Worm (Caenorhabditis elegans) whole organism, L3 larva: ENCODE measurements around the gene C17E7.9.
A peak's percentile ranks its signal among the peaks of the same experiment; 100 is the strongest.

Experiments used
- ZK546.5 ChIP-seq: sonication (generic microtip); optimal IDR thresholded peaks from 2 replicates; lab custom pipeline; 2017; ENCODE audit warnings: missing biosample characterization, missing genetic modification characterization
- aly-2 ChIP-seq: fragments of 150-350 bp; optimal IDR thresholded peaks from 2 replicates; lab custom pipeline; 2014; ENCODE audit warnings: missing biosample characterization, missing genetic modification characterization
- ceh-28 ChIP-seq: fragments of 150-350 bp; optimal IDR thresholded peaks from 2 replicates; lab custom pipeline; 2014; ENCODE audit warnings: missing biosample characterization, missing genetic modification reagents, missing genetic modification characterization
- ceh-82 ChIP-seq: fragments of 150-350 bp; optimal IDR thresholded peaks from 2 replicates; lab custom pipeline; 2014; ENCODE audit warnings: missing biosample characterization, missing genetic modification characterization
- daf-12 ChIP-seq: fragments of 150-350 bp; optimal IDR thresholded peaks from 2 replicates; lab custom pipeline; 2014; ENCODE audit warnings: missing biosample characterization, missing genetic modification reagents, missing genetic modification characterization
- egl-27 ChIP-seq: sonication (generic microtip); optimal IDR thresholded peaks from 4 replicates; lab custom pipeline; 2017; ENCODE audit warnings: missing biosample characterization, missing genetic modification reagents, missing genetic modification characterization
- elt-1 ChIP-seq: fragments of 150-350 bp; optimal IDR thresholded peaks from 2 replicates; lab custom pipeline; 2014; ENCODE audit warnings: missing biosample characterization, missing genetic modification characterization
- elt-2 ChIP-seq: sonication (generic microtip); optimal IDR thresholded peaks from 2 replicates; lab custom pipeline; 2016; ENCODE audit warnings: missing genetic modification reagents, mild to moderate bottlenecking, missing genetic modification characterization, missing compliant biosample characterization
- elt-3 ChIP-seq, 3 experiments: fragments of 150-350 bp in 1 of 3; sonication (generic microtip) in 2 of 3; optimal IDR thresholded peaks; 2 replicates in 2 of 3; 4 replicates in 1 of 3; lab custom pipeline; 2014 to 2017; ENCODE audit warnings: missing biosample characterization in 3 of 3, missing genetic modification characterization in 3 of 3
- eor-1 ChIP-seq, 2 experiments: fragments of 150-350 bp; optimal IDR thresholded peaks; 2 replicates each; lab custom pipeline; 2014 to 2018; ENCODE audit warnings: missing biosample characterization in 2 of 2, missing genetic modification characterization in 2 of 2
- fkh-10 ChIP-seq: sonication (generic microtip); optimal IDR thresholded peaks from 2 replicates; lab custom pipeline; 2017; ENCODE audit warnings: missing biosample characterization, missing genetic modification reagents, missing genetic modification characterization
- fkh-2 ChIP-seq: fragments of 150-350 bp; optimal IDR thresholded peaks from 2 replicates; lab custom pipeline; 2014; ENCODE audit warnings: missing biosample characterization, missing genetic modification reagents, missing genetic modification characterization
- fos-1 ChIP-seq: fragments of 150-350 bp; optimal IDR thresholded peaks from 2 replicates; lab custom pipeline; 2014; ENCODE audit warnings: missing biosample characterization, missing genetic modification characterization
- lin-39 ChIP-seq: fragments of 150-350 bp; optimal IDR thresholded peaks from 2 replicates; lab custom pipeline; 2018; ENCODE audit warnings: missing biosample characterization, missing genetic modification reagents, missing genetic modification characterization
- lsy-12 ChIP-seq: sonication (generic microtip); optimal IDR thresholded peaks from 2 replicates; lab custom pipeline; 2016; ENCODE audit warnings: mild to moderate bottlenecking, missing genetic modification characterization, missing compliant biosample characterization
- mml-1 ChIP-seq: fragments of 150-350 bp; sonication (generic microtip); optimal IDR thresholded peaks from 3 replicates; lab custom pipeline; 2014; ENCODE audit warnings: missing biosample characterization, missing genetic modification characterization
- nfya-1 ChIP-seq: sonication (generic microtip); optimal IDR thresholded peaks from 2 replicates; lab custom pipeline; 2017; ENCODE audit warnings: missing genetic modification characterization, mild to moderate bottlenecking, missing compliant biosample characterization, antibody characterized with exemption, moderate library complexity; ENCODE audit not compliant: insufficient read depth
- nhr-11 ChIP-seq: fragments of 150-350 bp; optimal IDR thresholded peaks from 2 replicates; lab custom pipeline; 2014; ENCODE audit warnings: missing biosample characterization, missing genetic modification characterization
- nhr-12 ChIP-seq: fragments of 150-350 bp; optimal IDR thresholded peaks from 2 replicates; lab custom pipeline; 2014; ENCODE audit warnings: missing biosample characterization, missing genetic modification characterization
- nhr-23 ChIP-seq: fragments of 150-350 bp; optimal IDR thresholded peaks from 2 replicates; lab custom pipeline; 2014; ENCODE audit warnings: missing biosample characterization, missing genetic modification reagents, missing genetic modification characterization
- nhr-28 ChIP-seq: fragments of 150-350 bp; optimal IDR thresholded peaks from 2 replicates; lab custom pipeline; 2014; ENCODE audit warnings: missing biosample characterization, missing genetic modification characterization
- nhr-76 ChIP-seq: fragments of 150-350 bp; sonication (generic microtip); optimal IDR thresholded peaks from 5 replicates; lab custom pipeline; 2014; ENCODE audit warnings: missing biosample characterization, missing genetic modification characterization
- nhr-77 ChIP-seq: fragments of 150-350 bp; optimal IDR thresholded peaks from 2 replicates; lab custom pipeline; 2014; ENCODE audit warnings: missing biosample characterization, missing genetic modification characterization
- pha-4 ChIP-seq: fragments of 150-350 bp; optimal IDR thresholded peaks from 2 replicates; lab custom pipeline; 2014; ENCODE audit warnings: missing biosample characterization, missing genetic modification reagents, missing genetic modification characterization
- pqm-1 ChIP-seq: fragments of 150-350 bp; optimal IDR thresholded peaks from 2 replicates; lab custom pipeline; 2017; ENCODE audit warnings: missing biosample characterization, missing genetic modification characterization, inconsistent platforms
- snpc-4 ChIP-seq: fragments of 150-350 bp; optimal IDR thresholded peaks from 2 replicates; lab custom pipeline; 2014; ENCODE audit warnings: missing biosample characterization, missing genetic modification characterization
- tbx-2 ChIP-seq: sonication (generic microtip); optimal IDR thresholded peaks from 2 replicates; lab custom pipeline; 2016; ENCODE audit warnings: mild to moderate bottlenecking, missing genetic modification characterization, missing compliant biosample characterization
- unc-39 ChIP-seq: sonication (generic microtip); optimal IDR thresholded peaks from 4 replicates; lab custom pipeline; 2017; ENCODE audit warnings: missing biosample characterization, missing genetic modification characterization
- zag-1 ChIP-seq: fragments of 150-350 bp; optimal IDR thresholded peaks from 2 replicates; lab custom pipeline; 2014; ENCODE audit warnings: missing biosample characterization, missing genetic modification characterization
- ztf-11 ChIP-seq: fragments of 150-350 bp; optimal IDR thresholded peaks from 2 replicates; lab custom pipeline; 2014; ENCODE audit warnings: missing biosample characterization, missing genetic modification characterization
- ztf-4 ChIP-seq: fragments of 150-350 bp; optimal IDR thresholded peaks from 2 replicates; lab custom pipeline; 2014; ENCODE audit warnings: missing biosample characterization, missing genetic modification characterization

Gene C17E7.9

DNA sequence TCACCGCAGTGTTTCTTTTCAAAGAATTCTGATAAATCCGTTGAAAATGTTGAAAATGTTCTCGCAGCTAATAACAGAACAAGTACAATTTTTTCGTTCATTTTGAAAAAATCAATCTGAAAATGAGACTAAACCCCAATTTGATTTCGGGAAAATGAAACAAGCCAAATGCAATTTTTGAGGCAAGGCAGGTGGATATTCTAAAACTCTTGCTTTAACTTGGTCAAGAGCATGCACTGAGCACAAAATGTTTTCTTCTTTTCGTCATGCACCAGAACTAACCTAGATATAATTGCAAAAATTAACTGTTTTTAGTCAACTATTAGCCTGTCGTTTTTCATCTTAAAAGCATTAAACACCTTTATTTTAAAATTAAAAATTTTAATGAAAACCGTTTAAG, 9.4 kb upstream of the C17E7.9 start, which contains the start of gene irld-22:
TSS of gene irld-22 (minus strand) at position 101 of the 400 bp plus-strand sequence.
- TF ChIP-seq fkh-10 (no peak), nhr-77 (tag; lab: Kevin White, UChicago) (no peak)

- TF ChIP-seq nhr-23 (tag; lab: Kevin White, UChicago): no peak
- TF ChIP-seq nhr-77 (tag; lab: Kevin White, UChicago): no peak
- TF ChIP-seq ztf-4 (tag; lab: Kevin White, UChicago): no peak
These were observed 5.4 kb upstream of the C17E7.9 start for ce11 chrV:3896018-3896417.

DNA sequence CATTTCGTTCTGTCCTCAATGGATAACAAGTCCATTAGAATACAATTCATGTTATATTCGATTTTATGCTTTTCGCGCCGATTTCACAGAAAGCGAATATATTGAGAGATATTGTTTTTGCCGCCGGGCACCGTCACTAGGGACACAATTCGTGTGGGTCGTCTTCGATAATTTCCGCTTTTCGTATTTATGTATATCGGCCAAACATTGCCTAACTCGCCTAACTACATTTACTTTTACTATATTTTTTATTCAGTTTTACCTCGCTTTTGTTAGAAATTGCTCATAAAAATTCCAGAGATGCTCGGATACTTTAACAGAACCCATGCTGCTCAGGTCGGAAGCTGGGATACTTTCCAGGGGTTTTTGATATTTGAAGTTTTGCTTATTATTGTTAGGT, 4.0 kb upstream of the C17E7.9 start, which contains the start of gene sre-9:
TSS of gene sre-9 (plus strand) at position 301 of the 400 bp plus-strand sequence.
- TF ChIP-seq elt-3 (tag; optimal IDR thresholded peaks at IDR 0.05; lab: Kevin White, UChicago) (no peak), nhr-77 (tag; lab: Kevin White, UChicago) (no peak), eor-1 (tag; optimal IDR thresholded peaks at IDR 0.05; lab: Kevin White, UChicago) (no peak), ceh-82 (tag; lab: Kevin White, UChicago) (no peak), aly-2 (tag; lab: Kevin White, UChicago) (no peak), lsy-12 (tag; lab: Kevin White, UChicago) (no peak), ceh-28 (tag; lab: Kevin White, UChicago) (no peak), fkh-2 (tag; lab: Kevin White, UChicago) (no peak), fkh-10 (no peak), tbx-2 (no peak), daf-12 (tag; lab: Kevin White, UChicago) (no peak)

ce11 chrV:3892361-3892904, 1.8 kb upstream of the C17E7.9 start, which contains the start of gene C17E7.4:
Gene C17E7.4, plus strand, starts transcription at chrV:3892854.
- TF ChIP-seq daf-12 (tag; lab: Kevin White, UChicago) (no peak), zag-1 (no peak), eor-1 (tag; optimal IDR thresholded peaks at IDR 0.05; lab: Kevin White, UChicago) (no peak), nhr-11 (tag; lab: Kevin White, UChicago) (no peak), nhr-28 (tag; lab: Kevin White, UChicago) (no peak), mml-1 (tag; lab: Kevin White, UChicago) (no peak), nhr-12 (tag; lab: Kevin White, UChicago) (no peak)

ce11 chrV:3891919-3892318, 1.3 kb upstream of the C17E7.9 start, which contains the start of gene C17E7.12:
Gene C17E7.12, minus strand, starts transcription at chrV:3892019.
- no peak for TF ChIP-seq fos-1 (tag; lab: Kevin White, UChicago)
- TF ChIP-seq lin-39 (tag; lab: Kevin White, UChicago): no peak
- TF ChIP-seq ztf-11 (tag; lab: Kevin White, UChicago): no peak
- TF ChIP-seq ZK546.5: no peak
- TF ChIP-seq nfya-1 (tag; lab: Kevin White, UChicago): no peak
- TF ChIP-seq elt-2 (tag; lab: Kevin White, UChicago): no peak
- no peak for TF ChIP-seq ztf-4 (tag; lab: Kevin White, UChicago)
- no peak for TF ChIP-seq eor-1 (tag; optimal IDR thresholded peaks at IDR 0.05; lab: Kevin White, UChicago)
- no peak for TF ChIP-seq elt-3 (tag; optimal IDR thresholded peaks at IDR 0.05; lab: Kevin White, UChicago)
- TF ChIP-seq snpc-4 (tag; lab: Kevin White, UChicago): no peak
- TF ChIP-seq ceh-82 (tag; lab: Kevin White, UChicago): no peak
- TF ChIP-seq egl-27 (tag; lab: Kevin White, UChicago): no peak
- TF ChIP-seq elt-1 (tag; lab: Kevin White, UChicago): no peak

ce11 chrV:3889113-3889512, 1.5 kb downstream of the C17E7.9 start, which contains the start of gene C17E7.13:
Gene C17E7.13, minus strand, starts transcription at chrV:3889288.
- TF ChIP-seq nhr-76 (tag; lab: Kevin White, UChicago): no peak
- TF ChIP-seq pqm-1 (tag; lab: Kevin White, UChicago): peak; percentile 14
- peak; percentile 25 for TF ChIP-seq elt-2 (tag; lab: Kevin White, UChicago)
- no peak for TF ChIP-seq unc-39 (tag; lab: Kevin White, UChicago)
- no peak for TF ChIP-seq elt-1 (tag; lab: Kevin White, UChicago)
- TF ChIP-seq ztf-11 (tag; lab: Kevin White, UChicago): no peak
- no peak for TF ChIP-seq pha-4 (tag; lab: Kevin White, UChicago)
- TF ChIP-seq elt-3 (tag; optimal IDR thresholded peaks at IDR 0.05; lab: Kevin White, UChicago): no peak
